Worm (Caenorhabditis elegans): ENCODE data around the gene F33H12.1.
A peak's percentile ranks its signal among the peaks of the same experiment; 100 is the strongest.

Gene F33H12.1

DNA sequence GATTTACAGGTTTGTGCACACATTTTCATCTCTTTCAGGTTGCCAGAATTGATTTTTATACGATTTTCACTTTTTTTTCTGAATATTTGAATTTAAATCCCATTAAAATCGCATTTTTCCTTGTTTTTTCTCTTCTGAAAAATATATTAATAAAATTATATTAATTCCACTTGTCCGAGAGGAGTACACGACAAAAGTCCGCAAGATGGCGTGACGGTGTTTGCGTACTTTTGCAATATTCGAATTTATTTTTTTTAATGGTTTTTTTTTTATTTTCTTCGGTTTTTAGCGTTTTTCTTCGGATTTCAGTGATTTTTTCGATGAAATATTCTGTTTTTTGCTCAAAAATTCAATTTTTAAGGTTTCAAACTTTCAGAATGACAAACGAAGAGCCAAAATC lies 35.4 kb upstream of the F33H12.1 start, which contains the start of gene usp-39 (continued):
- TF ChIP-seq T26A5.8 (tag; optimal IDR thresholded peaks at IDR 0.05) (no peak), snpc-1.3 (tag; optimal IDR thresholded peaks at IDR 0.05; ENCODE audit: insufficient read depth) (peak; percentile 66)

ce11 chrII:2570384-2570964 lies 29.8 kb upstream of the F33H12.1 start:
- peak; percentile 60 for TF ChIP-seq hlh-12 (tag; optimal IDR thresholded peaks at IDR 0.05)
- peak; percentile 6 for TF ChIP-seq F10E7.11 (tag; optimal IDR thresholded peaks at IDR 0.05)

ce11 chrII:2578216-2578615 lies 22.1 kb upstream of the F33H12.1 start:
- no peak for TF ChIP-seq ceh-100 (GFP tag; IDR thresholded peaks at IDR 0.05)
- no peak for TF ChIP-seq F22D6.2 (tag; optimal IDR thresholded peaks at IDR 0.05)
- TF ChIP-seq nhr-120 (GFP tag; IDR thresholded peaks at IDR 0.05), result no peak
- TF ChIP-seq ama-1 (optimal IDR thresholded peaks at IDR 0.05), result no peak
- TF ChIP-seq ama-1 (GFP tag; optimal IDR thresholded peaks at IDR 0.05), result no peak
- no peak for TF ChIP-seq Y53G8AR.9 (GFP tag; conservative IDR thresholded peaks at IDR 0.05)
- TF ChIP-seq rpc-1 (optimal IDR thresholded peaks at IDR 0.05), result no peak
- no peak for TF ChIP-seq rpc-1 (tag; optimal IDR thresholded peaks at IDR 0.05)
- TF ChIP-seq ceh-40 (GFP tag; IDR thresholded peaks at IDR 0.05), result no peak
- no peak for TF ChIP-seq zfh-2 (GFP tag; conservative IDR thresholded peaks at IDR 0.05)
- TF ChIP-seq egrh-3 (GFP tag; IDR thresholded peaks at IDR 0.05), result no peak
- TF ChIP-seq madf-3 (GFP tag; IDR thresholded peaks at IDR 0.05), result no peak
- TF ChIP-seq ztf-18 (tag; optimal IDR thresholded peaks at IDR 0.05), result no peak
- TF ChIP-seq gei-17 (GFP tag; optimal IDR thresholded peaks at IDR 0.05), result no peak
- no peak for TF ChIP-seq Y79H2A.3 (GFP tag; conservative IDR thresholded peaks at IDR 0.05)
- TF ChIP-seq lin-35 (GFP tag; optimal IDR thresholded peaks at IDR 0.05), result no peak
- TF ChIP-seq somi-1 (GFP tag; optimal IDR thresholded peaks at IDR 0.05), result no peak

DNA sequence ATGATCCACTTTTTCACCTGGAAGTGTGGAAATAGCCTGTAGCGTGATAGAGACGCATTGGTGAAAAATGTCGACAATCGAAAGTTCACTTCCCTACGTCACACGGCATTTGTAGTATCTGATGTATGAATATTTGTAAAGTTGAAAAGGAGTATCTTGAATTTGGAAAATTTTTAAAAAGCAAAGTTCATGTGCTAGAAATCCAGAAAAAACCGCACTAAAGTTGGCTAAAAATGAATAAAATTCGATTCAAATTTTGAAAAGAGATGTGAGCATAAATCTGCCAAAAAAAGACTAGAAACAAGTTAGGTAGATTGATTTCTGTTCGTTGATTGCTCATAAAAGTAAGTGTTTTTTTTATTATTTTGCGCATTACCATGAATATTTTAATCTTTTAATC lies 17.2 kb upstream of the F33H12.1 start, which contains the start of gene sri-74:
sri-74 (minus strand) TSS at position 101 of the 400 bp plus-strand sequence.
- TF ChIP-seq F37B4.10 (GFP tag; IDR thresholded peaks at IDR 0.05) (no peak), F55B11.4 (tag; optimal IDR thresholded peaks at IDR 0.05; ENCODE audit: borderline replicate concordance, insufficient read depth) (no peak), madf-8 (GFP tag; conservative IDR thresholded peaks at IDR 0.05) (no peak)

DNA sequence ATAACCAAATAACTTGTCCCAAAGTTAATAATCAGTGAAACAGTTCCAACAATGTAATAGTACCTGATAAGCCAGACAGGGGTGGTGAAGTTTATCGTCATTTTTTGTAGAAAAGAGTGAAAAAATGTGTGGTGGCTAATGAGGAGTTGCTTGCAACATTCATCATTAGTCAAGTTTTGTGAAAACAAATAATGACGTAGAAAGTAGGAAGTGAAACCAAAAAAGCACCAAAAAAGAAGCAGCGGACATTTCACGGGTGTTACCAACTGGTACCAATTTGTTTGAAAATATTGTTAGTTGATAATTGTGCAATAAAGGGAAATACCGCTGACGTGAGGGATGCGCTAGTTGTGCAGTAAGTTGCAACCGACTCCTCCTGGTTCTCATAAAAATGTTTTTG lies 14.8 kb upstream of the F33H12.1 start, which contains the start of gene sri-36:
sri-36 (minus strand) TSS at position 101 of the 400 bp plus-strand sequence.
- TF ChIP-seq zim-3 (tag; optimal IDR thresholded peaks at IDR 0.05) (no peak), madf-10 (tag; optimal IDR thresholded peaks at IDR 0.05) (no peak), F55B11.4 (tag; optimal IDR thresholded peaks at IDR 0.05; ENCODE audit: borderline replicate concordance, insufficient read depth) (no peak), B0019.2 (GFP tag; conservative IDR thresholded peaks at IDR 0.05) (no peak), snpc-1.1 (tag; optimal IDR thresholded peaks at IDR 0.05; ENCODE audit: insufficient read depth) (no peak), zfh-2 (GFP tag; conservative IDR thresholded peaks at IDR 0.05) (no peak), akir-1 (GFP tag; optimal IDR thresholded peaks at IDR 0.05) (no peak), atf-7 (tag; optimal IDR thresholded peaks at IDR 0.05) (no peak), ets-4 (GFP tag; optimal IDR thresholded peaks at IDR 0.05) (no peak), madf-3 (GFP tag; IDR thresholded peaks at IDR 0.05) (no peak), B0035.1 (tag; optimal IDR thresholded peaks at IDR 0.05) (no peak), ztf-18 (tag; optimal IDR thresholded peaks at IDR 0.05) (no peak), B0261.1 (tag; optimal IDR thresholded peaks at IDR 0.05) (no peak), sdz-38 (tag; optimal IDR thresholded peaks at IDR 0.05) (no peak), D2030.7 (GFP tag; IDR thresholded peaks at IDR 0.05) (no peak), F23B12.7 (tag; optimal IDR thresholded peaks at IDR 0.05; ENCODE audit: insufficient read depth) (no peak), egrh-3 (GFP tag; IDR thresholded peaks at IDR 0.05) (no peak)
